Worm (Caenorhabditis elegans) whole organism, dauer: ENCODE data around the gene sysm-1.

Source experiments
- unc-62 ChIP-seq: sonication (generic microtip); optimal IDR thresholded peaks from 2 replicates; lab custom pipeline; 2017; ENCODE audit warnings: missing biosample characterization, missing genetic modification reagents, missing genetic modification characterization

The sysm-1 gene

ce11 chrII:9072769-9073168 lies 10.2 kb downstream of the sysm-1 start:
- no peak for TF ChIP-seq unc-62 (GFP tag; lab: Kevin White, UChicago)

ce11 chrII:9070740-9071139 lies 12.3 kb downstream of the sysm-1 start, which contains the start of gene T24B8.4:
T24B8.4 (minus strand) TSS chrII:9070840.
- TF ChIP-seq unc-62 (GFP tag; lab: Kevin White, UChicago): no peak

- TF ChIP-seq unc-62 (GFP tag; lab: Kevin White, UChicago): no peak
These were observed 13.2 kb downstream of the sysm-1 start for ce11 chrII:9069836-9070235.

- TF ChIP-seq unc-62 (GFP tag; lab: Kevin White, UChicago): no peak
These were observed 18.6 kb downstream of the sysm-1 start for ce11 chrII:9064437-9064836.

ce11 chrII:9063350-9063749 lies 19.6 kb downstream of the sysm-1 start:
- TF ChIP-seq unc-62 (GFP tag; lab: Kevin White, UChicago): no peak

- TF ChIP-seq unc-62 (GFP tag; lab: Kevin White, UChicago): no peak
These were observed 20.6 kb downstream of the sysm-1 start for ce11 chrII:9062261-9062948.

ce11 chrII:9061557-9062183 lies 21.3 kb downstream of the sysm-1 start:
- no peak for TF ChIP-seq unc-62 (GFP tag; lab: Kevin White, UChicago)

- no peak for TF ChIP-seq unc-62 (GFP tag; lab: Kevin White, UChicago)
These were observed 21.9 kb downstream of the sysm-1 start, which contains the start of gene T24B8.3 for ce11 chrII:9061099-9061498. T24B8.3 (minus strand) TSS chrII:9061137.

ce11 chrII:9060332-9060840 lies 22.6 kb downstream of the sysm-1 start:
- TF ChIP-seq unc-62 (GFP tag; lab: Kevin White, UChicago): no peak

ce11 chrII:9059010-9059409 lies 24.0 kb downstream of the sysm-1 start:
- no peak for TF ChIP-seq unc-62 (GFP tag; lab: Kevin White, UChicago)

ce11 chrII:9057035-9057668 lies 25.8 kb downstream of the sysm-1 start, which contains the start of gene rpl-32:
rpl-32 (minus strand) TSS chrII:9057085.
- TF ChIP-seq unc-62 (GFP tag; lab: Kevin White, UChicago): no peak

ce11 chrII:9056215-9056819 lies 26.7 kb downstream of the sysm-1 start:
- TF ChIP-seq unc-62 (GFP tag; lab: Kevin White, UChicago): no peak

ce11 chrII:9054604-9055003 lies 28.4 kb downstream of the sysm-1 start, which contains the start of gene chmp-7:
chmp-7 (plus strand) TSS chrII:9054972.
- TF ChIP-seq unc-62 (GFP tag; lab: Kevin White, UChicago): no peak

- TF ChIP-seq unc-62 (GFP tag; lab: Kevin White, UChicago): no peak
These were observed 29.4 kb downstream of the sysm-1 start, which contains the start of gene T24B8.7 for ce11 chrII:9053564-9053963. T24B8.7 (minus strand) TSS chrII:9053664.

- no peak for TF ChIP-seq unc-62 (GFP tag; lab: Kevin White, UChicago)
These were observed 40.9 kb downstream of the sysm-1 start for ce11 chrII:9042059-9042458.

ce11 chrII:9041306-9041705 lies 41.7 kb downstream of the sysm-1 start, which contains the start of gene F37B12.3:
F37B12.3 (minus strand) TSS chrII:9041406.
- TF ChIP-seq unc-62 (GFP tag; lab: Kevin White, UChicago): no peak
